Worm (Caenorhabditis elegans): Measurements from ENCODE around the gene dpy-2.

DNA sequence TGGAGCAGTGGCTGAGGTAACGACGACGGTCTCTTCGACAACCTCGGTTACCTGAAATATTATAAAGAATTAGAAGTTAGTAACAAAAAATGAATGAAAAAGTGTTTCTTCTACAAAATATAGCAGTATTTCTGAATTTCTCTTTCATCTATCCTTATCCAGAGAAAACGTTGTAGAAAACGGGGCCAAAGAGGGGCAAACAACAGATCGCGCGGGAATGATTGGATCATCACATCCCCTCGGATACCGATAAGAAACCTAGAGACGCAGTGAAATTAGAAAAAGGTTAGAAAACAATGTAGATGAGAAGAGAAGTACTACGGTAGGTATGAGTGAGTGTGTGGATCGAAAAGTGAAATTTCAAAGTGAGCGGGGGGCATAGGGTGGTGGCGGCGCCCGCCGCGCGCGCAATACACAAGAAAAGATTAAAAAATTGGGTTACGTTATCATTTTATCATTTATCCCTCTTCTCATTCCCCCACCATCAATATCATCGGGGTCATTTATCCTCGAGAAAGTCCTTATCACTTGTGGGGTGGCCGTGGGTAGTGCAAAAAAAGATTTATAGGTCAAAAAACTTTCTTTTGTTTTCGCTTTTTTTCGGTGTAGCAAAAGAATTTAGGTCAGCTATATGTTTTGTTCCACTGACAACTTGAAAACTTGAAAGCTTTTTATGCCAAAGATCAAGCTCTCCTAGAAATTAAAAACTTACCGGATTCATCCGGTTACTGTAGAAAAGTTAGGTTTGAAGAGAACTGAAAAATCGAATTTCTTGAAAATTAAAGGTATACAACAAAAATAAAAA is 1.7 kb upstream of the dpy-2 start, which contains the start of the genes dpy-10 and T14B4.19:
- TF ChIP-seq nhr-6 (tag; optimal IDR thresholded peaks at IDR 0.05) (no peak), R02D3.7 (tag; optimal IDR thresholded peaks at IDR 0.05) (no peak), Y5F2A.4 (GFP tag; optimal IDR thresholded peaks at IDR 0.05) (no peak), pqm-1 (tag; optimal IDR thresholded peaks at IDR 0.05) (no peak), fos-1 (tag; optimal IDR thresholded peaks at IDR 0.05) (no peak), lin-39 (tag; optimal IDR thresholded peaks at IDR 0.05) (no peak), skn-1 (tag; optimal IDR thresholded peaks at IDR 0.05) (no peak), php-3 (GFP tag; IDR thresholded peaks at IDR 0.05) (no peak)

Data from whole organism, L4 larva.